1 fruit fly cellular context compared by ENCODE assay signal in genomic region chr2L:11123499-11123898, dm6.
TF ChIP-seq lines count a peak whose summit lies in the region.

Gene Csl4, minus strand, starts transcription at chr2L:11123567.
Gene Nup160, plus strand, starts transcription at chr2L:11123777.

TF ChIP-seq in whole organism, embryonic, 481 proteins besides CTCF, POLR2A, EP300 and RAD21 (continued from another document and continues in another):
- TF ChIP-seq ham (GFP tag; IDR thresholded peaks at IDR 0.05; lab: Robert Waterston, UW): no peak
- TF ChIP-seq Chrac-16 (GFP tag; optimal IDR thresholded peaks at IDR 0.05; lab: Kevin White, UChicago): peak; percentile 88
- TF ChIP-seq HLH54F (GFP tag; optimal IDR thresholded peaks at IDR 0.05; lab: Kevin White, UChicago): peak; percentile 90
- no peak for TF ChIP-seq CG2712 (tag; optimal IDR thresholded peaks at IDR 0.05; lab: Kevin White, UChicago)
- TF ChIP-seq CG4360 (GFP tag; IDR thresholded peaks at IDR 0.05; lab: Robert Waterston, UW): no peak
- TF ChIP-seq CG8765 (GFP tag; IDR thresholded peaks at IDR 0.05; lab: Robert Waterston, UW): peak; percentile 30; the same call in 1 of the 2 replicates
- TF ChIP-seq Mad (GFP tag; optimal IDR thresholded peaks at IDR 0.05; lab: Kevin White, UChicago): peak; percentile 79
- TF ChIP-seq Aef1 (GFP tag; IDR thresholded peaks at IDR 0.05; lab: Robert Waterston, UW): peak; percentile 60; the same call in 1 of the 3 replicates
- peak; percentile 83 for TF ChIP-seq maf-S (GFP tag; optimal IDR thresholded peaks at IDR 0.05; lab: Kevin White, UChicago)
- TF ChIP-seq Dbx (GFP tag; IDR thresholded peaks at IDR 0.05; lab: Robert Waterston, UW): peak; percentile 86
- TF ChIP-seq trh (GFP tag; optimal IDR thresholded peaks at IDR 0.05; lab: Kevin White, UChicago): peak; percentile 28
- TF ChIP-seq CG11247 (GFP tag; IDR thresholded peaks at IDR 0.05; lab: Robert Waterston, UW): peak; percentile 72
- peak; percentile 38 for TF ChIP-seq Sry-β (GFP tag; optimal IDR thresholded peaks at IDR 0.05; lab: Kevin White, UChicago)
- TF ChIP-seq CG9215 (GFP tag; IDR thresholded peaks at IDR 0.05; lab: Robert Waterston, UW): peak; percentile 53
- TF ChIP-seq CG10209 (GFP tag; optimal IDR thresholded peaks at IDR 0.05; lab: Kevin White, UChicago): peak; percentile 73
- peak; percentile 75 for TF ChIP-seq CG12659 (GFP tag; optimal IDR thresholded peaks at IDR 0.05; lab: Kevin White, UChicago)
- no peak; the same call in 2 of the 3 replicates for TF ChIP-seq Doc3 (GFP tag; IDR thresholded peaks at IDR 0.05; lab: Robert Waterston, UW; ENCODE audit: partially characterized antibody)
- TF ChIP-seq CG16815 (GFP tag; optimal IDR thresholded peaks at IDR 0.05; lab: Kevin White, UChicago): no peak
- TF ChIP-seq CG13624 (GFP tag; optimal IDR thresholded peaks at IDR 0.05; lab: Kevin White, UChicago): peak; percentile 92
- no peak for TF ChIP-seq unpg (GFP tag; optimal IDR thresholded peaks at IDR 0.05; lab: Kevin White, UChicago)
- TF ChIP-seq otp (GFP tag; IDR thresholded peaks at IDR 0.05; lab: Robert Waterston, UW): 0 out of 3 replicates have a peak, but pooled peaks have one; percentile 62
- TF ChIP-seq zfh2 (GFP tag; optimal IDR thresholded peaks at IDR 0.05; lab: Kevin White, UChicago): peak; percentile 89
- TF ChIP-seq CG15073 (GFP tag; optimal IDR thresholded peaks at IDR 0.05; lab: Kevin White, UChicago): no peak
- TF ChIP-seq ac (GFP tag; optimal IDR thresholded peaks at IDR 0.05; lab: Kevin White, UChicago): no peak
- no peak for TF ChIP-seq pita (GFP tag; optimal IDR thresholded peaks at IDR 0.05; lab: Kevin White, UChicago)
- no peak for TF ChIP-seq odd (GFP tag; optimal IDR thresholded peaks at IDR 0.05; lab: Kevin White, UChicago)
- TF ChIP-seq CG2875 (GFP tag; optimal IDR thresholded peaks at IDR 0.05; lab: Kevin White, UChicago): no peak
- no peak for TF ChIP-seq twi (tag; optimal IDR thresholded peaks at IDR 0.05; lab: Kevin White, UChicago)
- no peak for TF ChIP-seq inv (GFP tag; IDR thresholded peaks at IDR 0.05; lab: Robert Waterston, UW; ENCODE audit: partially characterized antibody)
- no peak for TF ChIP-seq CG6654 (GFP tag; optimal IDR thresholded peaks at IDR 0.05; lab: Kevin White, UChicago)
- TF ChIP-seq Blimp-1 (GFP tag; optimal IDR thresholded peaks at IDR 0.05; lab: Kevin White, UChicago): no peak
- TF ChIP-seq CG2116 (GFP tag; optimal IDR thresholded peaks at IDR 0.05; lab: Kevin White, UChicago): peak; percentile 74
- peak; percentile 34; the same call in 1 of the 3 replicates for TF ChIP-seq CG34224 (GFP tag; IDR thresholded peaks at IDR 0.05; lab: Robert Waterston, UW; ENCODE audit: partially characterized antibody)
- TF ChIP-seq NC2α (GFP tag; optimal IDR thresholded peaks at IDR 0.05; lab: Kevin White, UChicago): peak; percentile 38
- peak; percentile 70 for TF ChIP-seq CG14441 (GFP tag; IDR thresholded peaks at IDR 0.05; lab: Robert Waterston, UW)
- TF ChIP-seq fd96Cb (tag; optimal IDR thresholded peaks at IDR 0.05; lab: Kevin White, UChicago): peak; percentile 44
- no peak for TF ChIP-seq CG7556 (GFP tag; optimal IDR thresholded peaks at IDR 0.05; lab: Kevin White, UChicago)
- peak; percentile 86 for TF ChIP-seq pum (GFP tag; optimal IDR thresholded peaks at IDR 0.05; lab: Kevin White, UChicago)
- TF ChIP-seq CG31365 (tag; optimal IDR thresholded peaks at IDR 0.05; lab: Kevin White, UChicago): no peak
- no peak for TF ChIP-seq cg (GFP tag; optimal IDR thresholded peaks at IDR 0.05; lab: Kevin White, UChicago)
- TF ChIP-seq schlank (tag; optimal IDR thresholded peaks at IDR 0.05; lab: Kevin White, UChicago): no peak
- TF ChIP-seq CG7839 (tag; optimal IDR thresholded peaks at IDR 0.05; lab: Kevin White, UChicago): no peak
- TF ChIP-seq CG12391 (tag; optimal IDR thresholded peaks at IDR 0.05; lab: Kevin White, UChicago): peak; percentile 83
- no peak for TF ChIP-seq ato (GFP tag; IDR thresholded peaks at IDR 0.05; lab: Robert Waterston, UW; ENCODE audit: partially characterized antibody)
- TF ChIP-seq CG6254 (GFP tag; optimal IDR thresholded peaks at IDR 0.05; lab: Kevin White, UChicago): peak; percentile 39
- TF ChIP-seq Opbp (GFP tag; IDR thresholded peaks at IDR 0.05; lab: Robert Waterston, UW; ENCODE audit: partially characterized antibody): peak; percentile 52; the same call in 2 of the 3 replicates
- peak; percentile 77 for TF ChIP-seq phol (tag; optimal IDR thresholded peaks at IDR 0.05; lab: Kevin White, UChicago)
- TF ChIP-seq mirr (GFP tag; optimal IDR thresholded peaks at IDR 0.05; lab: Kevin White, UChicago): no peak
- no peak for TF ChIP-seq abd-A (tag; optimal IDR thresholded peaks at IDR 0.05; lab: Kevin White, UChicago)
- TF ChIP-seq Mes4 (GFP tag; optimal IDR thresholded peaks at IDR 0.05; lab: Kevin White, UChicago): peak; percentile 69
- TF ChIP-seq tna (GFP tag; IDR thresholded peaks at IDR 0.05; lab: Robert Waterston, UW; ENCODE audit: partially characterized antibody): no peak
- peak; percentile 6 for TF ChIP-seq CG3838 (GFP tag; optimal IDR thresholded peaks at IDR 0.05; lab: Kevin White, UChicago)
- TF ChIP-seq CG32532 (GFP tag; IDR thresholded peaks at IDR 0.05; lab: Robert Waterston, UW): peak; percentile 86
- TF ChIP-seq Hr78 (GFP tag; optimal IDR thresholded peaks at IDR 0.05; lab: Kevin White, UChicago): no peak
- TF ChIP-seq bsh (GFP tag; optimal IDR thresholded peaks at IDR 0.05; lab: Kevin White, UChicago): peak in 1 of 2 experiments; percentile 75
- TF ChIP-seq tll (GFP tag; optimal IDR thresholded peaks at IDR 0.05; lab: Kevin White, UChicago): no peak
- TF ChIP-seq al (GFP tag; IDR thresholded peaks at IDR 0.05; lab: Robert Waterston, UW): peak; percentile 69
- peak; percentile 90 for TF ChIP-seq CG34422 (GFP tag; IDR thresholded peaks at IDR 0.05; lab: Robert Waterston, UW)
- TF ChIP-seq hkb (optimal IDR thresholded peaks at IDR 0.05; lab: Kevin White, UChicago): no peak
- peak; percentile 85 for TF ChIP-seq hkb (GFP tag; IDR thresholded peaks at IDR 0.05; lab: Robert Waterston, UW)
- TF ChIP-seq E2f2 (GFP tag; IDR thresholded peaks at IDR 0.05; lab: Robert Waterston, UW): peak; percentile 67
- TF ChIP-seq Rx (GFP tag; IDR thresholded peaks at IDR 0.05; lab: Robert Waterston, UW): peak; percentile 60
- no peak for TF ChIP-seq gem (tag; optimal IDR thresholded peaks at IDR 0.05; lab: Kevin White, UChicago)
- TF ChIP-seq CG18011 (GFP tag; optimal IDR thresholded peaks at IDR 0.05; lab: Kevin White, UChicago): peak; percentile 65
- TF ChIP-seq Meics (GFP tag; optimal IDR thresholded peaks at IDR 0.05; lab: Kevin White, UChicago): peak; percentile 61
- peak; percentile 82 for TF ChIP-seq shn (GFP tag; optimal IDR thresholded peaks at IDR 0.05; lab: Kevin White, UChicago)
- TF ChIP-seq ind (GFP tag; optimal IDR thresholded peaks at IDR 0.05; lab: Kevin White, UChicago): peak; percentile 81
- no peak for TF ChIP-seq D19B (GFP tag; optimal IDR thresholded peaks at IDR 0.05; lab: Kevin White, UChicago)
- TF ChIP-seq ash1 (GFP tag; optimal IDR thresholded peaks at IDR 0.05; lab: Kevin White, UChicago): no peak
- peak; percentile 62 for TF ChIP-seq CG9797 (GFP tag; optimal IDR thresholded peaks at IDR 0.05; lab: Kevin White, UChicago)
- TF ChIP-seq CG3065 (GFP tag; optimal IDR thresholded peaks at IDR 0.05; lab: Kevin White, UChicago): peak; percentile 38
- peak; percentile 76 for TF ChIP-seq CG10366 (GFP tag; IDR thresholded peaks at IDR 0.05; lab: Robert Waterston, UW)
- TF ChIP-seq insv (GFP tag; optimal IDR thresholded peaks at IDR 0.05; lab: Kevin White, UChicago): peak in 1 of 2 experiments; percentile 19
- TF ChIP-seq Abd-B (GFP tag; optimal IDR thresholded peaks at IDR 0.05; lab: Kevin White, UChicago): peak; percentile 65
- TF ChIP-seq aop (GFP tag; IDR thresholded peaks at IDR 0.05; lab: Robert Waterston, UW): no peak
- peak; percentile 63 for TF ChIP-seq Sry-δ (GFP tag; optimal IDR thresholded peaks at IDR 0.05; lab: Kevin White, UChicago)
- peak; percentile 96 for TF ChIP-seq az2 (GFP tag; optimal IDR thresholded peaks at IDR 0.05; lab: Kevin White, UChicago)
- peak; percentile 49 for TF ChIP-seq CG15696 (tag; optimal IDR thresholded peaks at IDR 0.05; lab: Kevin White, UChicago)
- no peak for TF ChIP-seq dimm (GFP tag; IDR thresholded peaks at IDR 0.05; lab: Robert Waterston, UW)
- peak; percentile 38 for TF ChIP-seq Dp (GFP tag; optimal IDR thresholded peaks at IDR 0.05; lab: Kevin White, UChicago)
- TF ChIP-seq Gug (GFP tag; IDR thresholded peaks at IDR 0.05; lab: Robert Waterston, UW): peak; percentile 66; the same call in 2 of the 4 replicates
- no peak for TF ChIP-seq CG18619 (GFP tag; optimal IDR thresholded peaks at IDR 0.05; lab: Kevin White, UChicago)
- TF ChIP-seq CrebB (tag; optimal IDR thresholded peaks at IDR 0.05; lab: Kevin White, UChicago): peak; percentile 65
- TF ChIP-seq fu2 (GFP tag; optimal IDR thresholded peaks at IDR 0.05; lab: Kevin White, UChicago): peak; percentile 85
- TF ChIP-seq CG15514 (GFP tag; optimal IDR thresholded peaks at IDR 0.05; lab: Kevin White, UChicago): peak; percentile 66
- TF ChIP-seq CHES-1-like (GFP tag; optimal IDR thresholded peaks at IDR 0.05; lab: Kevin White, UChicago): peak; percentile 88
- TF ChIP-seq CG14860 (GFP tag; IDR thresholded peaks at IDR 0.05; lab: Robert Waterston, UW; ENCODE audit: partially characterized antibody): no peak
- no peak for TF ChIP-seq kni (GFP tag; optimal IDR thresholded peaks at IDR 0.05; lab: Kevin White, UChicago)
- TF ChIP-seq klu (GFP tag; IDR thresholded peaks at IDR 0.05; lab: Robert Waterston, UW): 0 out of 2 replicates have a peak, but pooled peaks have one; percentile 22
- TF ChIP-seq mam (GFP tag; optimal IDR thresholded peaks at IDR 0.05; lab: Kevin White, UChicago): peak; percentile 91
- peak; percentile 71; the same call in 2 of the 3 replicates for TF ChIP-seq dysf (GFP tag; IDR thresholded peaks at IDR 0.05; lab: Robert Waterston, UW)
- no peak for TF ChIP-seq Nf-YB (GFP tag; optimal IDR thresholded peaks at IDR 0.05; lab: Kevin White, UChicago)
- peak; percentile 7 for TF ChIP-seq CG7271 (tag; optimal IDR thresholded peaks at IDR 0.05; lab: Kevin White, UChicago)
- peak; percentile 36; the same call in 1 of the 2 replicates for TF ChIP-seq CG10959 (GFP tag; IDR thresholded peaks at IDR 0.05; lab: Robert Waterston, UW)
- no peak for TF ChIP-seq usp (GFP tag; optimal IDR thresholded peaks at IDR 0.05; lab: Kevin White, UChicago)
- TF ChIP-seq CG3407 (GFP tag; optimal IDR thresholded peaks at IDR 0.05; lab: Kevin White, UChicago): no peak
- no peak for TF ChIP-seq Eip74EF (GFP tag; optimal IDR thresholded peaks at IDR 0.05; lab: Kevin White, UChicago)
- TF ChIP-seq gcm (GFP tag; optimal IDR thresholded peaks at IDR 0.05; lab: Kevin White, UChicago): no peak
- no peak for TF ChIP-seq lab (GFP tag; optimal IDR thresholded peaks at IDR 0.05; lab: Kevin White, UChicago)
- peak; percentile 78 for TF ChIP-seq slou (GFP tag; optimal IDR thresholded peaks at IDR 0.05; lab: Kevin White, UChicago)
- peak; percentile 57 for TF ChIP-seq CG3995 (GFP tag; optimal IDR thresholded peaks at IDR 0.05; lab: Kevin White, UChicago)
- peak; percentile 64 for TF ChIP-seq ewg (GFP tag; optimal IDR thresholded peaks at IDR 0.05; lab: Kevin White, UChicago)
- no peak for TF ChIP-seq MTF-1 (GFP tag; optimal IDR thresholded peaks at IDR 0.05; lab: Kevin White, UChicago; ENCODE audit: borderline replicate concordance)
- TF ChIP-seq BEAF-32 (GFP tag; optimal IDR thresholded peaks at IDR 0.05; lab: Kevin White, UChicago): peak; percentile 44
- TF ChIP-seq wek (GFP tag; optimal IDR thresholded peaks at IDR 0.05; lab: Kevin White, UChicago): no peak
- TF ChIP-seq knrl (GFP tag; IDR thresholded peaks at IDR 0.05; lab: Robert Waterston, UW; ENCODE audit: partially characterized antibody): peak; percentile 15; the same call in 1 of the 3 replicates
- TF ChIP-seq run (tag; optimal IDR thresholded peaks at IDR 0.05; lab: Kevin White, UChicago): no peak
- TF ChIP-seq CG17359 (tag; optimal IDR thresholded peaks at IDR 0.05; lab: Kevin White, UChicago): peak; percentile 70
- TF ChIP-seq scrt (GFP tag; optimal IDR thresholded peaks at IDR 0.05; lab: Kevin White, UChicago): no peak
- no peak for TF ChIP-seq dan (GFP tag; IDR thresholded peaks at IDR 0.05; lab: Robert Waterston, UW)
- no peak for TF ChIP-seq pan (optimal IDR thresholded peaks at IDR 0.05; lab: Kevin White, UChicago)
- TF ChIP-seq pan (GFP tag; optimal IDR thresholded peaks at IDR 0.05 in 1 of 2, IDR thresholded peaks at IDR 0.05 in 1 of 2): peak in 1 of 2 experiments; percentile 81
- TF ChIP-seq CG11560 (tag; IDR thresholded peaks at IDR 0.05; lab: Robert Waterston, UW): no peak
- TF ChIP-seq ara (GFP tag; IDR thresholded peaks at IDR 0.05; lab: Robert Waterston, UW): peak; percentile 75
- TF ChIP-seq D (optimal IDR thresholded peaks at IDR 0.05; lab: Kevin White, UChicago): no peak
- no peak for TF ChIP-seq D (GFP tag; optimal IDR thresholded peaks at IDR 0.05; lab: Kevin White, UChicago)
- TF ChIP-seq Usf (GFP tag; optimal IDR thresholded peaks at IDR 0.05; lab: Kevin White, UChicago): no peak
- TF ChIP-seq CG2199 (GFP tag; IDR thresholded peaks at IDR 0.05; lab: Robert Waterston, UW): no peak
- peak; percentile 68 for TF ChIP-seq tup (GFP tag; optimal IDR thresholded peaks at IDR 0.05; lab: Kevin White, UChicago)
- no peak for TF ChIP-seq CG31441 (GFP tag; IDR thresholded peaks at IDR 0.05; lab: Robert Waterston, UW)
- TF ChIP-seq cwo (GFP tag; optimal IDR thresholded peaks at IDR 0.05; lab: Kevin White, UChicago): peak; percentile 41
- peak; percentile 36 for TF ChIP-seq Scr (GFP tag; IDR thresholded peaks at IDR 0.05; lab: Robert Waterston, UW; ENCODE audit: partially characterized antibody)
- TF ChIP-seq CG11723 (GFP tag; optimal IDR thresholded peaks at IDR 0.05; lab: Kevin White, UChicago): no peak
- no peak for TF ChIP-seq mld (GFP tag; IDR thresholded peaks at IDR 0.05; lab: Robert Waterston, UW; ENCODE audit: partially characterized antibody)
- no peak for TF ChIP-seq CG4328 (GFP tag; optimal IDR thresholded peaks at IDR 0.05; lab: Kevin White, UChicago)
- TF ChIP-seq CG12299 (tag; optimal IDR thresholded peaks at IDR 0.05; lab: Kevin White, UChicago): peak; percentile 52
- TF ChIP-seq Hey (tag; optimal IDR thresholded peaks at IDR 0.05; lab: Kevin White, UChicago): no peak
- peak; percentile 88 for TF ChIP-seq Bteb2 (GFP tag; optimal IDR thresholded peaks at IDR 0.05; lab: Kevin White, UChicago)
- no peak for TF ChIP-seq HLHmδ (GFP tag; optimal IDR thresholded peaks at IDR 0.05; lab: Kevin White, UChicago)
- no peak for TF ChIP-seq vnd (GFP tag; IDR thresholded peaks at IDR 0.05; lab: Robert Waterston, UW; ENCODE audit: partially characterized antibody)
- TF ChIP-seq br (optimal IDR thresholded peaks at IDR 0.05; lab: Kevin White, UChicago): no peak
